Fruit fly (Drosophila melanogaster) whole organism, embryonic: ENCODE results near the gene Cdk1.

Experiments used
- CG9876 ChIP-seq: fragments of 200-800 bp; sonication (Bioruptor generic); optimal IDR thresholded peaks from 2 replicates; lab custom pipeline; 2016; ENCODE audit warnings: missing biosample characterization, missing genetic modification characterization
- ash1 ChIP-seq: fragments of 200-800 bp; sonication (Bioruptor generic); optimal IDR thresholded peaks from 2 replicates; lab custom pipeline; 2018; ENCODE audit warnings: missing biosample characterization, mild to moderate bottlenecking, missing genetic modification characterization
- crp ChIP-seq, 2 experiments: fragments of 200-800 bp; sonication (Bioruptor generic); optimal IDR thresholded peaks; 2 replicates in 1 of 2; 3 replicates in 1 of 2; lab custom pipeline; 2017; ENCODE audit warnings: missing biosample characterization in 2 of 2, missing genetic modification characterization in 2 of 2, mild to moderate bottlenecking in 1 of 2, moderate library complexity in 1 of 2
- ewg ChIP-seq: fragments of 200-800 bp; sonication (Bioruptor generic); optimal IDR thresholded peaks from 3 replicates; lab custom pipeline; 2017; ENCODE audit warnings: mild to moderate bottlenecking, missing biosample characterization, missing genetic modification reagents, missing genetic modification characterization

DNA sequence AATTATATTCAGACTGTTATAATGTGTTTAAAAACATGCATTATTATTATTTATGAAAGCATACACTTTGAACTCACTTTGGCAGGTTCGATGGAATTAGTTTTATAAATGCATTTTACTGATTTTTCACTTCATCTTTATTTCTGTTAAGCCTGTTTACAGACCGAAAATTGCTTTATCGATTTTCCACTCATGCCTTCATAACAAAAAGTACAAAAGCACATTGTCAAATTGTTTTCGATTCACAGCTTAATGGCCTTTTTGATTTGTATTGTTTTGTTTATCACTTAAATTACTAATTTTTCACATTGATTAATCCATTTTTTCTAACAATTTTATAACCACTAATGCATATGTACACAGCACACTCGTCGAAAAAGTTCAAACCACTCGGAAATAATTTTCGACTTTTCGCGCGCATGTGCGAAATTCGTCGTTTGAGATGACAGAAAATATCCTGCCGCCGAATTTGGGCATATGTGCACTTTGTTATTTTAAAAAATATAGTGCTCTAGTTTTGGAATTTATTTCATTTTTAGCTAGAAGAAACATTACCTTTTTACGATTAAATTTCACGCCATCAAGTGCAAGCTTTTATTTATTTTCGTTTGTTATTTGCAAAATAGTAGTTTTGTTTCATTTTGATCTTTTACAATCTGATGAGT, 12.3 kb downstream of the Cdk1 start, which contains the start of gene rho-5:
- TF ChIP-seq crp (GFP tag; optimal IDR thresholded peaks at IDR 0.05; lab: Kevin White, UChicago) = no peak
- TF ChIP-seq ewg (GFP tag; lab: Kevin White, UChicago) = peak; percentile 97
- no peak for TF ChIP-seq ash1 (GFP tag; lab: Kevin White, UChicago)
- no peak for TF ChIP-seq CG9876
